Worm (Caenorhabditis elegans) whole organism, L3 larva: Measurements from ENCODE around the gene K06H7.8.

ENCODE experiments used
- R02D3.7 ChIP-seq: fragments of 150-350 bp; optimal IDR thresholded peaks from 2 replicates; lab custom pipeline; 2014; ENCODE audit warnings: missing biosample characterization, missing genetic modification characterization
- ceh-82 ChIP-seq: fragments of 150-350 bp; optimal IDR thresholded peaks from 2 replicates; lab custom pipeline; 2014; ENCODE audit warnings: missing biosample characterization, missing genetic modification characterization
- ceh-9 ChIP-seq: sonication (generic microtip); optimal IDR thresholded peaks from 2 replicates; lab custom pipeline; 2018; ENCODE audit warnings: missing biosample characterization, missing genetic modification characterization
- daf-12 ChIP-seq: fragments of 150-350 bp; optimal IDR thresholded peaks from 2 replicates; lab custom pipeline; 2014; ENCODE audit warnings: missing biosample characterization, missing genetic modification reagents, missing genetic modification characterization
- egl-27 ChIP-seq: sonication (generic microtip); optimal IDR thresholded peaks from 4 replicates; lab custom pipeline; 2017; ENCODE audit warnings: missing biosample characterization, missing genetic modification reagents, missing genetic modification characterization
- lin-39 ChIP-seq: fragments of 150-350 bp; optimal IDR thresholded peaks from 2 replicates; lab custom pipeline; 2018; ENCODE audit warnings: missing biosample characterization, missing genetic modification reagents, missing genetic modification characterization
- nhr-12 ChIP-seq: fragments of 150-350 bp; optimal IDR thresholded peaks from 2 replicates; lab custom pipeline; 2014; ENCODE audit warnings: missing biosample characterization, missing genetic modification characterization
- nhr-28 ChIP-seq: fragments of 150-350 bp; optimal IDR thresholded peaks from 2 replicates; lab custom pipeline; 2014; ENCODE audit warnings: missing biosample characterization, missing genetic modification characterization
- nhr-77 ChIP-seq: fragments of 150-350 bp; optimal IDR thresholded peaks from 2 replicates; lab custom pipeline; 2014; ENCODE audit warnings: missing biosample characterization, missing genetic modification characterization
- unc-39 ChIP-seq: sonication (generic microtip); optimal IDR thresholded peaks from 4 replicates; lab custom pipeline; 2017; ENCODE audit warnings: missing biosample characterization, missing genetic modification characterization
- unc-62 ChIP-seq: fragments of 150-350 bp; sonication (generic microtip); optimal IDR thresholded peaks from 4 replicates; lab custom pipeline; 2014; ENCODE audit warnings: missing biosample characterization, missing genetic modification reagents, missing genetic modification characterization
- zag-1 ChIP-seq: fragments of 150-350 bp; optimal IDR thresholded peaks from 2 replicates; lab custom pipeline; 2014; ENCODE audit warnings: missing biosample characterization, missing genetic modification characterization
- ztf-11 ChIP-seq: fragments of 150-350 bp; optimal IDR thresholded peaks from 2 replicates; lab custom pipeline; 2014; ENCODE audit warnings: missing biosample characterization, missing genetic modification characterization

DNA sequence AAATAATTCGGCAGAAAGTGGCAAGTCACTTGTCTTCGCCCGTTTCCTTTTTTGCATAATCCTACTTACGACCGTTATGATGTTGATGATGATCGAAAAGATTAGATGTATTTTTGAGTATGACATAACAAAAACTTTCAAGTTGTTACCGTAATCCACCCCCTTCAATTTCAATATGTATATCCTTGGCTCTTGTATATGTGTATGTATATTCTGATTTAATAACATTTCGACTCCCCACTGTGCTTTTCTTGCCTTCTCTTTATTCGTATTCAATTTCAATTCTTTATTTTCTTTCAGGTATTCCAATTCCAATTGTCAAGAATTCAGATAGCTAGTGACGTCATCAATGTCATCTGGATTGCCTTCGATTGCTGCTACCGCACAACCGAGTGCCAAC lies 31.0 kb downstream of the K06H7.8 start, which contains the start of gene pros-1:
- TF ChIP-seq ceh-9 (tag; lab: Kevin White, UChicago) (no peak), nhr-28 (tag; lab: Kevin White, UChicago) (no peak), ceh-82 (tag; lab: Kevin White, UChicago) (no peak), daf-12 (tag; lab: Kevin White, UChicago) (no peak), nhr-12 (no peak), unc-39 (no peak), egl-27 (tag; lab: Kevin White, UChicago) (no peak), R02D3.7 (tag; lab: Kevin White, UChicago) (no peak), nhr-77 (tag; lab: Kevin White, UChicago) (no peak), ztf-11 (tag; lab: Kevin White, UChicago) (no peak), unc-62 (GFP tag; lab: Kevin White, UChicago) (no peak), zag-1 (tag; lab: Kevin White, UChicago) (no peak), lin-39 (tag; lab: Kevin White, UChicago) (no peak)
